Worm (Caenorhabditis elegans) whole organism, young adult: Measurements from ENCODE around the gene sra-9.

Experiments used
- B0019.2 ChIP-seq: fragments of 200-800 bp; sonication (Bioruptor generic); conservative IDR thresholded peaks from 2 replicates; pipeline ENCODE4 v1.3.6; 2022; ENCODE audit warnings: missing genetic modification reagents, missing genetic modification characterization, missing compliant biosample characterization
- B0336.3 ChIP-seq: fragments of 200-800 bp; sonication (Bioruptor generic); IDR thresholded peaks from 2 replicates; pipeline ENCODE4 v1.3.6; 2022; ENCODE audit warnings: missing genetic modification characterization, missing compliant biosample characterization
- C06A6.2 ChIP-seq: fragments of 200-800 bp; sonication (Bioruptor generic); conservative IDR thresholded peaks from 2 replicates; pipeline ENCODE4 v1.3.6; 2022; ENCODE audit warnings: missing genetic modification characterization, missing compliant biosample characterization
- F22D6.2 ChIP-seq: sonication (generic microtip); optimal IDR thresholded peaks from 2 replicates; lab custom pipeline; 2016; ENCODE audit warnings: mild to moderate bottlenecking, missing genetic modification characterization, missing compliant biosample characterization
- F39B2.1 ChIP-seq: fragments of 200-800 bp; sonication (Bioruptor generic); IDR thresholded peaks from 2 replicates; pipeline ENCODE4 v1.3.6; 2022; ENCODE audit warnings: missing genetic modification reagents, missing genetic modification characterization, missing compliant biosample characterization
- K12H6.12 ChIP-seq: fragments of 200-800 bp; sonication (Bioruptor generic); optimal IDR thresholded peaks from 2 replicates; lab custom pipeline; 2018; ENCODE audit warnings: mild to moderate bottlenecking, missing genetic modification characterization, missing compliant biosample characterization
- Y56A3A.18 ChIP-seq: fragments of 200-800 bp; sonication (Bioruptor generic); IDR thresholded peaks from 2 replicates; pipeline ENCODE4 v1.3.6; 2022; ENCODE audit warnings: missing genetic modification reagents, missing genetic modification characterization, missing compliant biosample characterization
- ZK185.1 ChIP-seq: sonication (generic microtip); optimal IDR thresholded peaks from 2 replicates; lab custom pipeline; 2016; ENCODE audit warnings: mild to moderate bottlenecking, missing genetic modification characterization, missing compliant biosample characterization; ENCODE audit not compliant: poor library complexity, severe bottlenecking
- atf-7 ChIP-seq: sonication (generic microtip); optimal IDR thresholded peaks from 2 replicates; lab custom pipeline; 2017; ENCODE audit warnings: mild to moderate bottlenecking, missing genetic modification characterization, missing compliant biosample characterization
- attf-5 ChIP-seq: fragments of 200-800 bp; sonication (Bioruptor generic); optimal IDR thresholded peaks from 2 replicates; lab custom pipeline; 2018; ENCODE audit warnings: mild to moderate bottlenecking, missing genetic modification characterization, missing compliant biosample characterization
- cebp-1 ChIP-seq, 2 experiments: fragments of 200-800 bp in 1 of 2; sonication (Bioruptor generic) in 1 of 2; sonication (generic microtip) in 1 of 2; IDR thresholded peaks in 1 of 2; optimal IDR thresholded peaks in 1 of 2; 2 replicates each; pipeline versions ENCODE4 v1.3.6 to Lab custom; 2017 to 2022; ENCODE audit warnings: missing compliant biosample characterization in 2 of 2, missing genetic modification characterization in 2 of 2, mild to moderate bottlenecking in 1 of 2, missing genetic modification reagents in 1 of 2, moderate library complexity in 1 of 2
- ceh-27 ChIP-seq: fragments of 200-800 bp; sonication (Bioruptor generic); optimal IDR thresholded peaks from 2 replicates; lab custom pipeline; 2018; ENCODE audit warnings: mild to moderate bottlenecking, missing genetic modification characterization, moderate library complexity, missing compliant biosample characterization
- ceh-79 ChIP-seq: sonication (generic microtip); optimal IDR thresholded peaks from 2 replicates; lab custom pipeline; 2017; ENCODE audit warnings: mild to moderate bottlenecking, missing genetic modification characterization, missing compliant biosample characterization
- chd-7 ChIP-seq: sonication (generic microtip); optimal IDR thresholded peaks from 2 replicates; lab custom pipeline; 2016; ENCODE audit warnings: mild to moderate bottlenecking, missing genetic modification characterization, moderate library complexity, missing compliant biosample characterization
- die-1 ChIP-seq: sonication (generic microtip); optimal IDR thresholded peaks from 2 replicates; lab custom pipeline; 2016; ENCODE audit warnings: missing genotype, mild to moderate bottlenecking, missing genetic modification characterization, missing compliant biosample characterization
- dox-1 ChIP-seq: fragments of 200-800 bp; sonication (Bioruptor generic); IDR thresholded peaks from 2 replicates; pipeline ENCODE4 v1.3.6; 2022; ENCODE audit warnings: missing genetic modification reagents, missing genetic modification characterization, missing compliant biosample characterization
- dpl-1 ChIP-seq: fragments of 150-350 bp; optimal IDR thresholded peaks from 2 replicates; lab custom pipeline; 2014; ENCODE audit warnings: missing biosample characterization, missing genetic modification reagents, missing genetic modification characterization
- efl-1 ChIP-seq: fragments of 150-350 bp; optimal IDR thresholded peaks from 2 replicates; lab custom pipeline; 2014; ENCODE audit warnings: missing biosample characterization, missing genetic modification reagents, missing genetic modification characterization
- egl-18 ChIP-seq: fragments of 200-800 bp; sonication (Bioruptor generic); IDR thresholded peaks from 2 replicates; pipeline ENCODE4 v1.3.6; 2022; ENCODE audit warnings: missing genetic modification reagents, missing genetic modification characterization, missing compliant biosample characterization
- egl-44 ChIP-seq: fragments of 200-800 bp; sonication (Bioruptor generic); IDR thresholded peaks from 2 replicates; pipeline ENCODE4 v1.3.6; 2022; ENCODE audit warnings: missing genetic modification reagents, missing genetic modification characterization, missing compliant biosample characterization
- egrh-3 ChIP-seq: fragments of 200-800 bp; sonication (Bioruptor generic); IDR thresholded peaks from 2 replicates; pipeline ENCODE4 v1.3.6; 2022; ENCODE audit warnings: missing genetic modification reagents, missing genetic modification characterization, missing compliant biosample characterization
- ekl-4 ChIP-seq: fragments of 200-800 bp; sonication (Bioruptor generic); IDR thresholded peaks from 2 replicates; pipeline ENCODE4 v1.3.6; 2022; ENCODE audit warnings: missing genetic modification reagents, missing genetic modification characterization, missing compliant biosample characterization
- ets-4 ChIP-seq: fragments of 200-800 bp; sonication (Bioruptor generic); optimal IDR thresholded peaks from 2 replicates; lab custom pipeline; 2018; ENCODE audit warnings: mild to moderate bottlenecking, missing genetic modification characterization, missing compliant biosample characterization
- hlh-26 ChIP-seq: fragments of 200-800 bp; sonication (Bioruptor generic); conservative IDR thresholded peaks from 2 replicates; pipeline ENCODE4 v1.3.6; 2022; ENCODE audit warnings: missing genetic modification reagents, missing genetic modification characterization, missing compliant biosample characterization
- lin-26 ChIP-seq: fragments of 200-800 bp; sonication (Bioruptor generic); IDR thresholded peaks from 2 replicates; pipeline ENCODE4 v1.3.6; 2022; ENCODE audit warnings: missing genetic modification reagents, missing genetic modification characterization, missing compliant biosample characterization
- lin-40 ChIP-seq: sonication (generic microtip); optimal IDR thresholded peaks from 2 replicates; lab custom pipeline; 2016; ENCODE audit warnings: missing genetic modification characterization, mild to moderate bottlenecking, missing compliant biosample characterization, missing genotype, missing genetic modification reagents
- lin-54 ChIP-seq: fragments of 200-800 bp; sonication (Bioruptor generic); optimal IDR thresholded peaks from 2 replicates; lab custom pipeline; 2018; ENCODE audit warnings: mild to moderate bottlenecking, missing genetic modification characterization, missing compliant biosample characterization
- madf-10 ChIP-seq: sonication (generic microtip); optimal IDR thresholded peaks from 2 replicates; lab custom pipeline; 2016; ENCODE audit warnings: mild to moderate bottlenecking, missing genetic modification characterization, missing compliant biosample characterization
- madf-6 ChIP-seq: fragments of 200-800 bp; sonication (Bioruptor generic); IDR thresholded peaks from 2 replicates; pipeline ENCODE4 v1.3.6; 2022; ENCODE audit warnings: missing genetic modification reagents, missing genetic modification characterization, missing compliant biosample characterization
- mcd-1 ChIP-seq: fragments of 200-800 bp; sonication (Bioruptor generic); IDR thresholded peaks from 2 replicates; pipeline ENCODE4 v1.3.6; 2022; ENCODE audit warnings: missing genetic modification reagents, missing genetic modification characterization, missing compliant biosample characterization
- mel-28 ChIP-seq: sonication (generic microtip); optimal IDR thresholded peaks from 2 replicates; lab custom pipeline; 2016; ENCODE audit warnings: borderline replicate concordance, mild to moderate bottlenecking, missing genetic modification characterization, missing compliant biosample characterization
- mes-4 ChIP-seq: sonication (generic microtip); optimal IDR thresholded peaks from 2 replicates; lab custom pipeline; 2016; ENCODE audit warnings: missing genotype, missing genetic modification characterization, missing compliant biosample characterization
- nfya-1 ChIP-seq: sonication (generic microtip); optimal IDR thresholded peaks from 2 replicates; lab custom pipeline; 2017; ENCODE audit warnings: antibody characterized with exemption, missing compliant biosample characterization, missing genetic modification characterization, borderline replicate concordance; ENCODE audit not compliant: insufficient read depth
- nfya-2 ChIP-seq: fragments of 200-800 bp; sonication (Bioruptor generic); IDR thresholded peaks from 2 replicates; pipeline ENCODE4 v1.3.6; 2022; ENCODE audit warnings: missing genetic modification reagents, missing genetic modification characterization, missing compliant biosample characterization
- nfyb-1 ChIP-seq: fragments of 200-800 bp; sonication (Bioruptor generic); IDR thresholded peaks from 2 replicates; pipeline ENCODE4 v1.3.6; 2022; ENCODE audit warnings: missing genetic modification reagents, missing genetic modification characterization, missing compliant biosample characterization
- pha-4 ChIP-seq: fragments of 150-350 bp; sonication (generic microtip); optimal IDR thresholded peaks from 2 replicates; lab custom pipeline; 2014; ENCODE audit warnings: missing biosample characterization, missing genetic modification reagents, missing genetic modification characterization
- rcor-1 ChIP-seq: fragments of 200-800 bp; sonication (Bioruptor generic); IDR thresholded peaks from 2 replicates; pipeline ENCODE4 v1.3.6; 2022; ENCODE audit warnings: missing genetic modification reagents, missing genetic modification characterization, missing compliant biosample characterization
- sptf-2 ChIP-seq: fragments of 200-800 bp; sonication (Bioruptor generic); optimal IDR thresholded peaks from 2 replicates; lab custom pipeline; 2018; ENCODE audit warnings: mild to moderate bottlenecking, missing genetic modification characterization, missing compliant biosample characterization
- unc-62 ChIP-seq: fragments of 150-350 bp; optimal IDR thresholded peaks from 2 replicates; lab custom pipeline; 2014; ENCODE audit warnings: missing biosample characterization, missing genetic modification reagents, missing genetic modification characterization
- zfh-2 ChIP-seq: fragments of 200-800 bp; sonication (Bioruptor generic); conservative IDR thresholded peaks from 2 replicates; pipeline ENCODE4 v1.3.6; 2022; ENCODE audit warnings: missing genetic modification reagents, missing genetic modification characterization, missing compliant biosample characterization
- ztf-22 ChIP-seq: fragments of 200-800 bp; sonication (Bioruptor generic); optimal IDR thresholded peaks from 2 replicates; lab custom pipeline; 2018; ENCODE audit warnings: mild to moderate bottlenecking, missing genetic modification characterization, moderate library complexity, missing compliant biosample characterization
- ztf-26 ChIP-seq: sonication (generic microtip); optimal IDR thresholded peaks from 2 replicates; lab custom pipeline; 2017; ENCODE audit warnings: missing genetic modification characterization, missing compliant biosample characterization
- ztf-28 ChIP-seq: fragments of 200-800 bp; sonication (Bioruptor generic); IDR thresholded peaks from 2 replicates; pipeline ENCODE4 v1.3.6; 2022; ENCODE audit warnings: missing genetic modification reagents, missing genetic modification characterization, missing compliant biosample characterization

sra-9 gene

ce11 chrII:9487337-9487950 lies 44.7 kb upstream of the sra-9 start, which contains the start of gene T19H5.4 (continued):
- TF ChIP-seq dpl-1 (GFP tag; lab: Kevin White, UChicago) (no peak), nfya-1 (tag; lab: Kevin White, UChicago) (no peak), ztf-26 (tag; lab: Kevin White, UChicago) (peak; percentile 80), ztf-28 (GFP tag; lab: Robert Waterston, UW) (no peak), attf-5 (peak; percentile 82), F39B2.1 (GFP tag; lab: Robert Waterston, UW) (no peak), K12H6.12 (tag; lab: Kevin White, UChicago) (peak; percentile 41), lin-26 (GFP tag; lab: Robert Waterston, UW) (peak; percentile 52; the same call in 1 of the 2 replicates), mel-28 (tag; lab: Kevin White, UChicago) (no peak), egl-18 (GFP tag; lab: Robert Waterston, UW) (no peak), lin-40 (peak; percentile 47), unc-62 (GFP tag; lab: Kevin White, UChicago) (no peak), ets-4 (GFP tag; lab: Kevin White, UChicago) (peak; percentile 91), Y56A3A.18 (GFP tag; lab: Robert Waterston, UW) (no peak), dox-1 (GFP tag; lab: Robert Waterston, UW) (peak; percentile 44; the same call in 1 of the 2 replicates), egrh-3 (peak; percentile 38; the same call in 1 of the 2 replicates), pha-4 (tag; lab: Kevin White, UChicago) (no peak), ekl-4 (GFP tag; lab: Robert Waterston, UW) (no peak), B0336.3 (GFP tag; lab: Robert Waterston, UW) (peak; percentile 56; the same call in 1 of the 2 replicates), ztf-22 (GFP tag; lab: Kevin White, UChicago) (peak; percentile 59), cebp-1 (GFP tag; IDR thresholded peaks at IDR 0.05; lab: Robert Waterston, UW) (peak; percentile 61; the same call in 1 of the 2 replicates), cebp-1 (tag; optimal IDR thresholded peaks at IDR 0.05; lab: Kevin White, UChicago) (peak; percentile 82), mcd-1 (GFP tag; lab: Robert Waterston, UW) (peak; percentile 33; the same call in 1 of the 2 replicates), C06A6.2 (GFP tag; lab: Robert Waterston, UW) (no peak; the same call in 1 of the 2 replicates), ceh-27 (GFP tag; lab: Kevin White, UChicago) (peak; percentile 23), lin-54 (GFP tag; lab: Kevin White, UChicago) (peak; percentile 40), ZK185.1 (peak; percentile 32), zfh-2 (GFP tag; lab: Robert Waterston, UW) (peak; percentile 95), chd-7 (tag; lab: Kevin White, UChicago) (peak; percentile 70), atf-7 (tag; lab: Kevin White, UChicago) (peak; percentile 48), efl-1 (GFP tag; lab: Kevin White, UChicago) (no peak), egl-44 (GFP tag; lab: Robert Waterston, UW) (peak; percentile 73), nfyb-1 (GFP tag; lab: Robert Waterston, UW) (peak; percentile 29; the same call in 1 of the 2 replicates)
- TF ChIP-seq, all 124 proteins: peak for 30

- TF ChIP-seq lin-26 (GFP tag; lab: Robert Waterston, UW) (no peak), nfya-2 (GFP tag; lab: Robert Waterston, UW) (no peak), ZK185.1 (no peak), hlh-26 (no peak), B0019.2 (GFP tag; lab: Robert Waterston, UW) (no peak), sptf-2 (no peak), F22D6.2 (tag; lab: Kevin White, UChicago) (no peak), rcor-1 (GFP tag; lab: Robert Waterston, UW) (no peak), ztf-22 (GFP tag; lab: Kevin White, UChicago) (no peak), mes-4 (tag; lab: Kevin White, UChicago) (no peak), atf-7 (tag; lab: Kevin White, UChicago) (no peak), mcd-1 (GFP tag; lab: Robert Waterston, UW) (no peak), die-1 (tag; lab: Kevin White, UChicago) (no peak), Y56A3A.18 (GFP tag; lab: Robert Waterston, UW) (no peak), lin-40 (no peak), madf-10 (tag; lab: Kevin White, UChicago) (no peak), mel-28 (tag; lab: Kevin White, UChicago) (no peak), madf-6 (GFP tag; lab: Robert Waterston, UW) (no peak), ceh-79 (tag; lab: Kevin White, UChicago) (no peak)
These were observed 42.2 kb upstream of the sra-9 start for ce11 chrII:9489922-9490321.
